Fruit fly (Drosophila melanogaster) whole organism, embryonic: ENCODE data around the gene Or63a.

Source experiments
- Abd-B ChIP-seq: fragments of 200-800 bp; sonication (Bioruptor generic); optimal IDR thresholded peaks from 2 replicates; lab custom pipeline; 2018; ENCODE audit warnings: missing biosample characterization, mild to moderate bottlenecking, missing genetic modification characterization, moderate library complexity
- Ada2b ChIP-seq: fragments of 200-800 bp; sonication (Bioruptor generic); IDR thresholded peaks from 2 replicates; pipeline ENCODE4 v1.3.6; 2022; ENCODE audit warnings: missing biosample characterization, missing genetic modification characterization
- C15 ChIP-seq: fragments of 200-800 bp; sonication (Bioruptor generic); IDR thresholded peaks from 3 replicates; pipeline ENCODE4 v1.3.6; 2022; ENCODE audit warnings: missing biosample characterization, missing genetic modification characterization
- CG1024 ChIP-seq: fragments of 200-800 bp; sonication (Bioruptor generic); IDR thresholded peaks from 2 replicates; pipeline ENCODE4 v1.3.6; 2022; ENCODE audit warnings: missing biosample characterization, missing genetic modification characterization
- CG10366 ChIP-seq: fragments of 200-800 bp; sonication (Bioruptor generic); IDR thresholded peaks from 2 replicates; pipeline ENCODE4 v1.3.6; 2022; ENCODE audit warnings: missing biosample characterization, missing genetic modification characterization
- CG11093 ChIP-seq: fragments of 200-800 bp; sonication (Bioruptor generic); IDR thresholded peaks from 3 replicates; pipeline ENCODE4 v1.3.6; 2022; ENCODE audit warnings: missing biosample characterization, missing genetic modification characterization
- CG11723 ChIP-seq: fragments of 200-800 bp; sonication (Bioruptor generic); optimal IDR thresholded peaks from 2 replicates; lab custom pipeline; 2017; ENCODE audit warnings: missing biosample characterization, mild to moderate bottlenecking, missing genetic modification characterization
- CG13775 ChIP-seq: fragments of 200-800 bp; sonication (Bioruptor generic); optimal IDR thresholded peaks from 3 replicates; lab custom pipeline; 2017; ENCODE audit warnings: missing biosample characterization, mild to moderate bottlenecking, missing genetic modification characterization
- CG13894 ChIP-seq: fragments of 200-800 bp; sonication (Bioruptor generic); optimal IDR thresholded peaks from 3 replicates; lab custom pipeline; 2018; ENCODE audit warnings: missing biosample characterization, mild to moderate bottlenecking, missing genetic modification characterization, moderate library complexity
- CG15011 ChIP-seq: fragments of 200-800 bp; sonication (Bioruptor generic); optimal IDR thresholded peaks from 3 replicates; lab custom pipeline; 2018; ENCODE audit warnings: missing biosample characterization, mild to moderate bottlenecking, missing genetic modification characterization
- CG15073 ChIP-seq: fragments of 200-800 bp; sonication (Bioruptor generic); optimal IDR thresholded peaks from 2 replicates; lab custom pipeline; 2016; ENCODE audit warnings: missing biosample characterization, missing genetic modification characterization
- CG15479 ChIP-seq: fragments of 200-800 bp; sonication (Bioruptor generic); optimal IDR thresholded peaks from 3 replicates; lab custom pipeline; 2019; ENCODE audit warnings: missing biosample characterization, mild to moderate bottlenecking, missing genetic modification characterization, moderate library complexity
- CG17568 ChIP-seq: fragments of 200-800 bp; sonication (Bioruptor generic); optimal IDR thresholded peaks from 2 replicates; lab custom pipeline; 2018; ENCODE audit warnings: missing biosample characterization, mild to moderate bottlenecking, missing genetic modification characterization, moderate library complexity
- CG18262 ChIP-seq: fragments of 200-800 bp; optimal IDR thresholded peaks from 3 replicates; lab custom pipeline; 2019; ENCODE audit warnings: missing biosample characterization, mild to moderate bottlenecking, missing genetic modification characterization, moderate library complexity
- CG2116 ChIP-seq: fragments of 200-800 bp; sonication (Bioruptor generic); optimal IDR thresholded peaks from 3 replicates; lab custom pipeline; 2018; ENCODE audit warnings: missing biosample characterization, mild to moderate bottlenecking, missing genetic modification characterization
- CG2889 ChIP-seq: fragments of 200-800 bp; sonication (Bioruptor generic); IDR thresholded peaks from 3 replicates; pipeline ENCODE4 v1.3.6; 2022; ENCODE audit warnings: missing biosample characterization, missing genetic modification characterization
- CG33213 ChIP-seq: fragments of 200-800 bp; sonication (Bioruptor generic); optimal IDR thresholded peaks from 3 replicates; lab custom pipeline; 2016; ENCODE audit warnings: missing biosample characterization, missing genetic modification characterization
- CG4424 ChIP-seq: fragments of 200-800 bp; sonication (Bioruptor generic); optimal IDR thresholded peaks from 3 replicates; lab custom pipeline; 2016; ENCODE audit warnings: missing biosample characterization, missing genetic modification characterization
- CG4707 ChIP-seq: fragments of 200-800 bp; sonication (Bioruptor generic); optimal IDR thresholded peaks from 2 replicates; lab custom pipeline; 2018; ENCODE audit warnings: missing biosample characterization, mild to moderate bottlenecking, missing genetic modification characterization, moderate library complexity
- CG6765 ChIP-seq: fragments of 200-800 bp; sonication (Bioruptor generic); optimal IDR thresholded peaks from 3 replicates; lab custom pipeline; 2017; ENCODE audit warnings: missing biosample characterization, mild to moderate bottlenecking, missing genetic modification characterization
- CG7786 ChIP-seq: fragments of 200-800 bp; sonication (Bioruptor generic); optimal IDR thresholded peaks from 2 replicates; lab custom pipeline; 2016; ENCODE audit warnings: missing biosample characterization, missing genetic modification characterization
- CG7928 ChIP-seq: fragments of 200-800 bp; sonication (Bioruptor generic); optimal IDR thresholded peaks from 2 replicates; lab custom pipeline; 2017; ENCODE audit warnings: missing biosample characterization, mild to moderate bottlenecking, missing genetic modification characterization
- CTCF ChIP-seq: fragments of 200-800 bp; sonication (Bioruptor generic); optimal IDR thresholded peaks from 2 replicates; lab custom pipeline; 2017; ENCODE audit warnings: missing biosample characterization, mild to moderate bottlenecking, missing genetic modification characterization, moderate library complexity
- CoRest ChIP-seq: fragments of 200-800 bp; sonication (Bioruptor generic); optimal IDR thresholded peaks from 3 replicates; lab custom pipeline; 2018; ENCODE audit warnings: missing biosample characterization, mild to moderate bottlenecking, missing genetic modification characterization, moderate library complexity
- Dfd ChIP-seq, 2 experiments: fragments of >200 bp; optimal IDR thresholded peaks; 2 replicates each; lab custom pipeline; 2017; ENCODE audit warnings: missing biosample characterization in 2 of 2, missing genetic modification characterization in 2 of 2
- Fer2 ChIP-seq: fragments of 200-800 bp; sonication (Bioruptor generic); optimal IDR thresholded peaks from 2 replicates; lab custom pipeline; 2018; ENCODE audit warnings: missing biosample characterization, mild to moderate bottlenecking, missing genetic modification characterization, moderate library complexity
- Hand ChIP-seq: fragments of 200-800 bp; sonication (Bioruptor generic); optimal IDR thresholded peaks from 2 replicates; lab custom pipeline; 2017; ENCODE audit warnings: mild to moderate bottlenecking, missing biosample characterization, missing genetic modification reagents, missing genetic modification characterization
- Hey ChIP-seq: fragments of 200-800 bp; sonication (Bioruptor generic); optimal IDR thresholded peaks from 3 replicates; lab custom pipeline; 2018; ENCODE audit warnings: missing biosample characterization, mild to moderate bottlenecking, missing genetic modification characterization
- Hr3 ChIP-seq: fragments of 200-800 bp; sonication (Bioruptor generic); optimal IDR thresholded peaks from 3 replicates; lab custom pipeline; 2016; ENCODE audit warnings: missing biosample characterization, missing genetic modification characterization
- Hr51 ChIP-seq, 2 experiments: fragments of 200-800 bp; sonication (Bioruptor generic); optimal IDR thresholded peaks; 2 replicates in 1 of 2; 3 replicates in 1 of 2; lab custom pipeline; 2016 to 2018; ENCODE audit warnings: missing biosample characterization in 2 of 2, missing genetic modification characterization in 2 of 2, mild to moderate bottlenecking in 1 of 2, moderate library complexity in 1 of 2
- Hr78 ChIP-seq, 2 experiments: fragments of 200-800 bp in 1 of 2; fragments of >200 bp in 1 of 2; sonication (Bioruptor generic) in 1 of 2; optimal IDR thresholded peaks; 2 replicates each; lab custom pipeline; 2017 to 2019; ENCODE audit warnings: missing biosample characterization in 2 of 2, missing genetic modification characterization in 2 of 2, mild to moderate bottlenecking in 1 of 2, moderate library complexity in 1 of 2
- Meics ChIP-seq: fragments of 200-800 bp; sonication (Bioruptor generic); optimal IDR thresholded peaks from 2 replicates; lab custom pipeline; 2017; ENCODE audit warnings: missing biosample characterization, mild to moderate bottlenecking, missing genetic modification characterization
- Optix ChIP-seq: fragments of 200-800 bp; sonication (Bioruptor generic); IDR thresholded peaks from 3 replicates; pipeline ENCODE4 v1.3.6; 2022; ENCODE audit warnings: missing biosample characterization, missing genetic modification characterization
- Rx ChIP-seq: fragments of 200-800 bp; sonication (Bioruptor generic); IDR thresholded peaks from 2 replicates; pipeline ENCODE4 v1.3.6; 2022; ENCODE audit warnings: missing biosample characterization, missing genetic modification characterization
- Six4 ChIP-seq: fragments of 200-800 bp; sonication (Bioruptor generic); optimal IDR thresholded peaks from 2 replicates; lab custom pipeline; 2016; ENCODE audit warnings: missing biosample characterization, missing genetic modification characterization
- Xbp1 ChIP-seq: fragments of 200-800 bp; sonication (Bioruptor generic); optimal IDR thresholded peaks from 3 replicates; lab custom pipeline; 2016; ENCODE audit warnings: missing biosample characterization, mild to moderate bottlenecking, missing genetic modification characterization
- amos ChIP-seq: fragments of 200-800 bp; sonication (Bioruptor generic); IDR thresholded peaks from 2 replicates; pipeline ENCODE4 v1.3.6; 2022; ENCODE audit warnings: missing biosample characterization, missing genetic modification characterization; ENCODE audit not compliant: partially characterized antibody
- ci ChIP-seq: fragments of 200-800 bp; sonication (Bioruptor generic); IDR thresholded peaks from 3 replicates; pipeline ENCODE4 v1.3.6; 2022; ENCODE audit warnings: missing biosample characterization, missing genetic modification characterization
- crc ChIP-seq: fragments of 200-800 bp; sonication (Bioruptor generic); optimal IDR thresholded peaks from 2 replicates; lab custom pipeline; 2016; ENCODE audit warnings: missing biosample characterization, missing genetic modification characterization
- disco-r ChIP-seq: fragments of 200-800 bp; sonication (Bioruptor generic); optimal IDR thresholded peaks from 2 replicates; lab custom pipeline; 2016; ENCODE audit warnings: missing biosample characterization, missing genetic modification characterization
- fru ChIP-seq: fragments of >200 bp; optimal IDR thresholded peaks from 2 replicates; lab custom pipeline; 2017
- gce ChIP-seq: fragments of 200-800 bp; sonication (Bioruptor generic); IDR thresholded peaks from 3 replicates; pipeline ENCODE4 v1.3.6; 2022; ENCODE audit warnings: missing biosample characterization, missing genetic modification characterization
- gem ChIP-seq: fragments of 200-800 bp; sonication (Bioruptor generic); optimal IDR thresholded peaks from 2 replicates; lab custom pipeline; 2019; ENCODE audit warnings: missing biosample characterization, mild to moderate bottlenecking, missing genetic modification characterization, moderate library complexity
- hb ChIP-seq: fragments of 200-800 bp; sonication (Bioruptor generic); IDR thresholded peaks from 3 replicates; pipeline ENCODE4 v1.3.6; 2022; ENCODE audit warnings: missing biosample characterization, missing genetic modification characterization; ENCODE audit not compliant: partially characterized antibody
- luna ChIP-seq: fragments of 200-800 bp; sonication (Bioruptor generic); optimal IDR thresholded peaks from 2 replicates; lab custom pipeline; 2016; ENCODE audit warnings: missing biosample characterization, missing genetic modification characterization
- nerfin-2 ChIP-seq: fragments of 200-800 bp; sonication (Bioruptor generic); IDR thresholded peaks from 2 replicates; pipeline ENCODE4 v1.3.6; 2022; ENCODE audit warnings: missing biosample characterization, missing genetic modification characterization; ENCODE audit not compliant: partially characterized antibody
- psq ChIP-seq: fragments of 200-800 bp; sonication (Bioruptor generic); optimal IDR thresholded peaks from 2 replicates; lab custom pipeline; 2017; ENCODE audit warnings: missing biosample characterization, missing genetic modification characterization
- run ChIP-seq: fragments of 200-800 bp; sonication (Bioruptor generic); optimal IDR thresholded peaks from 3 replicates; lab custom pipeline; 2018; ENCODE audit warnings: missing biosample characterization, mild to moderate bottlenecking, missing genetic modification characterization
- schlank ChIP-seq: fragments of 200-800 bp; sonication (Bioruptor generic); optimal IDR thresholded peaks from 2 replicates; lab custom pipeline; 2018; ENCODE audit warnings: missing biosample characterization, mild to moderate bottlenecking, missing genetic modification characterization
- sqz ChIP-seq: fragments of 200-800 bp; sonication (Bioruptor generic); optimal IDR thresholded peaks from 3 replicates; lab custom pipeline; 2018; ENCODE audit warnings: missing biosample characterization, mild to moderate bottlenecking, missing genetic modification characterization
- tgo ChIP-seq: fragments of 200-800 bp; sonication (Bioruptor generic); IDR thresholded peaks from 3 replicates; pipeline ENCODE4 v1.3.6; 2022; ENCODE audit warnings: missing biosample characterization, missing genetic modification characterization
- trem ChIP-seq: fragments of 200-800 bp; optimal IDR thresholded peaks from 3 replicates; lab custom pipeline; 2019; ENCODE audit warnings: missing biosample characterization, mild to moderate bottlenecking, missing genetic modification characterization, moderate library complexity

The Or63a gene

dm6 chr3L:2913291-2913690, 48.0 kb upstream of the Or63a start (continued):
- TF ChIP-seq run (tag; lab: Kevin White, UChicago) (no peak), gem (tag; lab: Kevin White, UChicago) (peak; percentile 65), CG7928 (GFP tag; lab: Kevin White, UChicago) (no peak), Hr78 (GFP tag; optimal IDR thresholded peaks at IDR 0.05; lab: Kevin White, UChicago) (no peak), Hr3 (no peak), Optix (GFP tag; lab: Robert Waterston, UW) (no peak), nerfin-2 (GFP tag; lab: Robert Waterston, UW) (no peak), CG15479 (no peak), CG4707 (GFP tag; lab: Kevin White, UChicago) (no peak), tgo (GFP tag; lab: Robert Waterston, UW) (peak; percentile 39; the same call in 1 of the 3 replicates), CG18262 (tag; lab: Kevin White, UChicago) (no peak), gce (GFP tag; lab: Robert Waterston, UW) (0 out of 3 replicates have a peak, but pooled peaks have one; percentile 15), Ada2b (peak; percentile 66), crc (GFP tag; lab: Kevin White, UChicago) (no peak), ci (peak; percentile 69; the same call in 2 of the 3 replicates), CG15011 (GFP tag; lab: Kevin White, UChicago) (no peak), trem (no peak), schlank (tag; lab: Kevin White, UChicago) (no peak), CG6765 (GFP tag; lab: Kevin White, UChicago) (peak; percentile 19), CG13894 (peak; percentile 41), CG4424 (GFP tag; lab: Kevin White, UChicago) (no peak), Fer2 (tag; lab: Kevin White, UChicago) (no peak), disco-r (no peak), fru (lab: Kevin White, UChicago) (no peak), CG15073 (GFP tag; lab: Kevin White, UChicago) (no peak), Abd-B (GFP tag; lab: Kevin White, UChicago) (no peak), CoRest (peak; percentile 28), hb (GFP tag; lab: Robert Waterston, UW) (no peak), Rx (GFP tag; lab: Robert Waterston, UW) (no peak), CG2116 (GFP tag; lab: Kevin White, UChicago) (no peak), CG11093 (GFP tag; lab: Robert Waterston, UW) (peak; percentile 47; the same call in 1 of the 3 replicates), Hey (tag; lab: Kevin White, UChicago) (no peak), CG13775 (GFP tag; lab: Kevin White, UChicago) (peak; percentile 8), CTCF (GFP tag; lab: Kevin White, UChicago) (no peak), psq (GFP tag; lab: Kevin White, UChicago) (no peak), CG11723 (GFP tag; lab: Kevin White, UChicago) (no peak), Hand (GFP tag; lab: Kevin White, UChicago) (peak; percentile 46), luna (GFP tag; lab: Kevin White, UChicago) (no peak), C15 (GFP tag; lab: Robert Waterston, UW) (no peak), CG17568 (GFP tag; lab: Kevin White, UChicago) (no peak), CG10366 (GFP tag; lab: Robert Waterston, UW) (0 out of 2 replicates have a peak, but pooled peaks have one; percentile 29), Six4 (GFP tag; lab: Kevin White, UChicago) (no peak), amos (GFP tag; lab: Robert Waterston, UW) (no peak), CG1024 (GFP tag; lab: Robert Waterston, UW) (no peak), CG33213 (GFP tag; lab: Kevin White, UChicago) (no peak), CG7786 (GFP tag; lab: Kevin White, UChicago) (peak; percentile 15), CG2889 (GFP tag; lab: Robert Waterston, UW) (no peak), Meics (GFP tag; lab: Kevin White, UChicago) (peak; percentile 70), sqz (GFP tag; lab: Kevin White, UChicago) (no peak), Hr51 (GFP tag; optimal IDR thresholded peaks at IDR 0.05; lab: Kevin White, UChicago) (peak in 1 of 2 experiments; percentile 61), Xbp1 (GFP tag; lab: Kevin White, UChicago) (peak; percentile 34), Dfd (GFP tag; optimal IDR thresholded peaks at IDR 0.05; lab: Kevin White, UChicago) (no peak)
